Worm (Caenorhabditis elegans) whole organism, early embryonic: ENCODE data around the gene cct-7.

Experiments
- B0310.2 ChIP-seq: sonication (generic microtip); optimal IDR thresholded peaks from 2 replicates; lab custom pipeline; 2016; ENCODE audit warnings: mild to moderate bottlenecking, missing genetic modification characterization, missing compliant biosample characterization
- F13C5.2 ChIP-seq: sonication (generic microtip); optimal IDR thresholded peaks from 2 replicates; lab custom pipeline; 2017; ENCODE audit warnings: mild to moderate bottlenecking, missing genetic modification characterization, inconsistent platforms, missing compliant biosample characterization
- aly-1 ChIP-seq: sonication (generic microtip); optimal IDR thresholded peaks from 2 replicates; lab custom pipeline; 2016; ENCODE audit warnings: missing genetic modification characterization, missing compliant biosample characterization
- ama-1 ChIP-seq: fragments of 150-350 bp; optimal IDR thresholded peaks from 2 replicates; lab custom pipeline; 2014
- ceh-13 ChIP-seq: fragments of 200-800 bp; sonication (Bioruptor generic); optimal IDR thresholded peaks from 2 replicates; lab custom pipeline; 2018; ENCODE audit warnings: mild to moderate bottlenecking, missing genetic modification characterization, missing compliant biosample characterization
- ceh-36 ChIP-seq: sonication (generic microtip); optimal IDR thresholded peaks from 2 replicates; lab custom pipeline; 2016; ENCODE audit warnings: missing genetic modification characterization, inconsistent platforms, missing compliant biosample characterization
- ets-7 ChIP-seq: sonication (generic microtip); optimal IDR thresholded peaks from 2 replicates; lab custom pipeline; 2016; ENCODE audit warnings: missing genotype, missing genetic modification characterization, missing compliant biosample characterization
- flt-1 ChIP-seq: fragments of 200-800 bp; sonication (Bioruptor generic); IDR thresholded peaks from 2 replicates; pipeline ENCODE4 v1.3.6; 2022; ENCODE audit warnings: missing genetic modification characterization, missing compliant biosample characterization
- hmbx-1 ChIP-seq: sonication (generic microtip); optimal IDR thresholded peaks from 2 replicates; lab custom pipeline; 2016; ENCODE audit warnings: mild to moderate bottlenecking, missing genetic modification characterization, missing compliant biosample characterization
- hmg-4 ChIP-seq: fragments of 200-800 bp; sonication (Bioruptor generic); optimal IDR thresholded peaks from 2 replicates; lab custom pipeline; 2018; ENCODE audit warnings: mild to moderate bottlenecking, missing genetic modification characterization, missing compliant biosample characterization
- hnd-1 ChIP-seq: sonication (generic microtip); optimal IDR thresholded peaks from 2 replicates; lab custom pipeline; 2016; ENCODE audit warnings: missing genetic modification characterization, missing compliant biosample characterization
- pes-1 ChIP-seq: fragments of 200-800 bp; sonication (Bioruptor generic); IDR thresholded peaks from 2 replicates; pipeline ENCODE4 v1.3.6; 2022; ENCODE audit warnings: missing genetic modification reagents, missing genetic modification characterization, missing compliant biosample characterization
- scrt-1 ChIP-seq: fragments of 200-800 bp; sonication (Bioruptor generic); IDR thresholded peaks from 2 replicates; pipeline ENCODE4 v1.3.6; 2022; ENCODE audit warnings: missing genetic modification characterization, missing compliant biosample characterization
- sea-1 ChIP-seq: fragments of 200-800 bp; sonication (Bioruptor generic); conservative IDR thresholded peaks from 2 replicates; pipeline ENCODE4 v1.3.6; 2022; ENCODE audit warnings: missing genetic modification characterization, missing compliant biosample characterization
- tbx-11 ChIP-seq: fragments of 200-800 bp; sonication (Bioruptor generic); IDR thresholded peaks from 2 replicates; pipeline ENCODE4 v1.3.6; 2022; ENCODE audit warnings: missing genetic modification characterization, missing compliant biosample characterization
- tbx-37 ChIP-seq: fragments of 200-800 bp; sonication (Bioruptor generic); conservative IDR thresholded peaks from 2 replicates; pipeline ENCODE4 v1.3.6; 2022; ENCODE audit warnings: missing genetic modification reagents, missing genetic modification characterization, missing compliant biosample characterization
- tra-4 ChIP-seq: sonication (generic microtip); optimal IDR thresholded peaks from 2 replicates; lab custom pipeline; 2017; ENCODE audit warnings: missing genetic modification characterization, missing compliant biosample characterization

cct-7 gene

ce11 chrV:1871768-1872296 lies at the start of gene cct-7, which contains the start of gene T10B5.4:
Gene cct-7 (plus strand): TSS chrV:1872246.
Gene T10B5.4 (minus strand): TSS chrV:1871807.
- TF ChIP-seq tbx-11 (GFP tag; lab: Robert Waterston, UW) (no peak), flt-1 (peak; percentile 36; the same call in 1 of the 2 replicates), hnd-1 (tag; lab: Kevin White, UChicago) (no peak), hmbx-1 (tag; lab: Kevin White, UChicago) (no peak), tra-4 (no peak), ceh-13 (no peak), F13C5.2 (peak; percentile 59), aly-1 (no peak), scrt-1 (no peak), B0310.2 (tag; lab: Kevin White, UChicago) (no peak), ceh-36 (tag; lab: Kevin White, UChicago) (no peak), sea-1 (GFP tag; lab: Robert Waterston, UW) (peak; percentile 55; the same call in 1 of the 2 replicates), ets-7 (tag; lab: Kevin White, UChicago) (peak; percentile 16), pes-1 (GFP tag; lab: Robert Waterston, UW) (peak; percentile 43; the same call in 1 of the 2 replicates), hmg-4 (GFP tag; lab: Kevin White, UChicago) (peak; percentile 54), tbx-37 (GFP tag; lab: Robert Waterston, UW) (peak; percentile 54; the same call in 1 of the 2 replicates)

- TF ChIP-seq hmbx-1 (tag; lab: Kevin White, UChicago) = no peak
Observed at ce11 chrV:1824528-1824927, 47.5 kb upstream of the cct-7 start.

- TF ChIP-seq hmg-4 (GFP tag; lab: Kevin White, UChicago) (no peak), scrt-1 (no peak), tra-4 (no peak), pes-1 (GFP tag; lab: Robert Waterston, UW) (no peak), hnd-1 (tag; lab: Kevin White, UChicago) (no peak), B0310.2 (tag; lab: Kevin White, UChicago) (no peak), aly-1 (no peak), ets-7 (tag; lab: Kevin White, UChicago) (no peak)
Observed at ce11 chrV:1829973-1830372, 42.1 kb upstream of the cct-7 start, which contains the start of gene Y32G9B.1. Gene Y32G9B.1 (minus strand): TSS chrV:1830073.

- no peak for TF ChIP-seq ets-7 (tag; lab: Kevin White, UChicago)
- TF ChIP-seq F13C5.2 = no peak
- no peak for TF ChIP-seq aly-1
- no peak for TF ChIP-seq hmbx-1 (tag; lab: Kevin White, UChicago)
- no peak for TF ChIP-seq pes-1 (GFP tag; lab: Robert Waterston, UW)
- TF ChIP-seq hnd-1 (tag; lab: Kevin White, UChicago) = no peak
- no peak for TF ChIP-seq B0310.2 (tag; lab: Kevin White, UChicago)
- TF ChIP-seq sea-1 (GFP tag; lab: Robert Waterston, UW) = no peak
- TF ChIP-seq flt-1 = no peak
- TF ChIP-seq tbx-37 (GFP tag; lab: Robert Waterston, UW) = no peak
- TF ChIP-seq tbx-11 (GFP tag; lab: Robert Waterston, UW) = no peak
Observed at ce11 chrV:1841744-1842143, 30.3 kb upstream of the cct-7 start, which contains the start of gene T10B5.8. Gene T10B5.8 (plus strand): TSS chrV:1842044.

ce11 chrV:1845977-1846376 lies 26.1 kb upstream of the cct-7 start, which contains the start of gene T10B5.7:
Gene T10B5.7 (plus strand): TSS chrV:1846201.
- TF ChIP-seq hmbx-1 (tag; lab: Kevin White, UChicago) (no peak), ceh-13 (no peak), aly-1 (no peak)

- TF ChIP-seq ceh-36 (tag; lab: Kevin White, UChicago) (peak; percentile 88), F13C5.2 (no peak)
Observed at ce11 chrV:1848590-1848989, 23.5 kb upstream of the cct-7 start.

ce11 chrV:1849992-1850391 lies 22.1 kb upstream of the cct-7 start:
- peak; percentile 45; the same call in 1 of the 2 replicates for TF ChIP-seq pes-1 (GFP tag; lab: Robert Waterston, UW)

- TF ChIP-seq pes-1 (GFP tag; lab: Robert Waterston, UW) (no peak), hmg-4 (GFP tag; lab: Kevin White, UChicago) (no peak), tbx-37 (GFP tag; lab: Robert Waterston, UW) (no peak), flt-1 (no peak), hnd-1 (tag; lab: Kevin White, UChicago) (no peak), aly-1 (no peak), tbx-11 (GFP tag; lab: Robert Waterston, UW) (no peak), tra-4 (no peak), F13C5.2 (no peak), B0310.2 (tag; lab: Kevin White, UChicago) (no peak), ama-1 (no peak), ceh-13 (no peak), ets-7 (tag; lab: Kevin White, UChicago) (no peak), ceh-36 (tag; lab: Kevin White, UChicago) (no peak), hmbx-1 (tag; lab: Kevin White, UChicago) (no peak), scrt-1 (no peak), sea-1 (GFP tag; lab: Robert Waterston, UW) (no peak)
Observed at ce11 chrV:1855087-1855486, 17.0 kb upstream of the cct-7 start.

ce11 chrV:1856176-1856575 lies 15.9 kb upstream of the cct-7 start, which contains the start of gene T10B5.10:
Gene T10B5.10 (minus strand): TSS chrV:1856276.
- TF ChIP-seq ets-7 (tag; lab: Kevin White, UChicago) (no peak), sea-1 (GFP tag; lab: Robert Waterston, UW) (no peak), hmg-4 (GFP tag; lab: Kevin White, UChicago) (no peak), F13C5.2 (no peak), aly-1 (no peak), ceh-13 (no peak), ama-1 (no peak), tbx-37 (GFP tag; lab: Robert Waterston, UW) (no peak), pes-1 (GFP tag; lab: Robert Waterston, UW) (no peak), hmbx-1 (tag; lab: Kevin White, UChicago) (no peak), B0310.2 (tag; lab: Kevin White, UChicago) (no peak), scrt-1 (no peak), flt-1 (no peak), tra-4 (no peak), tbx-11 (GFP tag; lab: Robert Waterston, UW) (no peak), hnd-1 (tag; lab: Kevin White, UChicago) (no peak), ceh-36 (tag; lab: Kevin White, UChicago) (no peak)
